Worm (Caenorhabditis elegans): Measurements from ENCODE around the gene nlp-48.
A peak's percentile ranks its signal among the peaks of the same experiment; 100 is the strongest.

Gene nlp-48

DNA sequence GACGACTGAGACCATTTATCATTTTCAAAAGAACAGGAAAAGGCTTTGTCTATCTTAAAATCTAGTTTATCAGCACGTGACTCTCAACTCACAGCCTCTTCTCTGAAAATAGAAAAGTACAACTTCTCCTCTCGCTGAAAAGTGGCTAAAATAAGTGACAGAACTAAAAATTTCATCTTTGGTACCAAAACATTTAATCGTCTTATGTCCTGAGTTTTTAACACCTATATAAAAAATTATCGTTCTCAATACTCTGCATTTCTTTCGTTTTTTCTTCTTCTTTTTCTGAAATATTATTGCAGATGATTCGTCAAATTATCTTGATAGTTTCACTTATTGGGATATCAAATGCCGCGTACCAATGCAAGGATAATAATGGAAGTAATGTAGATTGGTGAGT, 34.0 kb downstream of the nlp-48 start, which contains the start of gene crn-6:
TSS of gene crn-6 (plus strand) at position 301 of the 400 bp plus-strand sequence.
- TF ChIP-seq F26F4.8 (GFP tag; conservative IDR thresholded peaks at IDR 0.05) = no peak

- peak in 1 of 2 experiments; percentile 83 for TF ChIP-seq unc-62 (GFP tag; optimal IDR thresholded peaks at IDR 0.05 in 1 of 2)
- TF ChIP-seq unc-62 (tag; optimal IDR thresholded peaks at IDR 0.05) = no peak
- TF ChIP-seq hlh-30 (tag; optimal IDR thresholded peaks at IDR 0.05; ENCODE audit: insufficient read depth) = no peak
- no peak for TF ChIP-seq nhr-10 (tag; optimal IDR thresholded peaks at IDR 0.05)
- no peak for TF ChIP-seq nhr-76 (tag; optimal IDR thresholded peaks at IDR 0.05)
- TF ChIP-seq set-16 (GFP tag; IDR thresholded peaks at IDR 0.05) = no peak
- no peak for TF ChIP-seq F37D6.2 (tag; optimal IDR thresholded peaks at IDR 0.05)
- peak; percentile 29; the same call in 1 of the 2 replicates for TF ChIP-seq dmd-6 (GFP tag; IDR thresholded peaks at IDR 0.05)
- no peak for TF ChIP-seq daf-16 (GFP tag; optimal IDR thresholded peaks at IDR 0.05)
- TF ChIP-seq daf-16 (tag; optimal IDR thresholded peaks at IDR 0.05) = no peak
- TF ChIP-seq daf-8 (GFP tag; IDR thresholded peaks at IDR 0.05) = no peak
- no peak for TF ChIP-seq dmd-9 (GFP tag; IDR thresholded peaks at IDR 0.05)
- TF ChIP-seq attf-4 (tag; optimal IDR thresholded peaks at IDR 0.05) = no peak
- no peak for TF ChIP-seq jun-1 (tag; optimal IDR thresholded peaks at IDR 0.05)
- TF ChIP-seq tra-1 (GFP tag; IDR thresholded peaks at IDR 0.05) = no peak
- TF ChIP-seq snpc-4 (tag; optimal IDR thresholded peaks at IDR 0.05) = no peak
- TF ChIP-seq tag-97 (GFP tag; IDR thresholded peaks at IDR 0.05) = no peak
- no peak for TF ChIP-seq ces-1 (GFP tag; optimal IDR thresholded peaks at IDR 0.05)
- no peak for TF ChIP-seq ceh-20 (GFP tag; IDR thresholded peaks at IDR 0.05)
- TF ChIP-seq nhr-28 (tag; optimal IDR thresholded peaks at IDR 0.05) = peak; percentile 65
- TF ChIP-seq lir-3 (tag; optimal IDR thresholded peaks at IDR 0.05) = no peak
- no peak for TF ChIP-seq aha-1 (tag)
These were observed 34.6 kb downstream of the nlp-48 start for ce11 chrIII:9366376-9366775.

DNA sequence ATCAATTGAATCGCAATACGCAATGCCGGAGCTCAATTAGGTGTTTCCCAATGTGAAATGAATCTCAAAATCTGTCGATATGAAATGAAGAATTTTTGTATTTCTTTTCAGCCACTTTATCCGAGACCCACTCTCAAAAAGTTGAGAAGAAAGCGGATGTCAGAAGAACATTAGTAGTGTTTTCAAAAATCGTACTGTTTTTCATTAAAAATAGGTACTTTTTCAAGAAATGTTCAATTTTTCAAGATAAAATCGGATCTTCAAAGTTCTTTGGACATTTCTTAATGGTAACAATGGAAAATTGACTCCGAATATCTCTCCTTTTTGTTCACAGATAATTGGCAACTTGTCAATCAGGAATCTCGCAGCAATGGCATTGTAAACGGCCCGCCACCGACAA, 39.7 kb downstream of the nlp-48 start, which contains the start of gene flp-25:
TSS of gene flp-25 (plus strand) at position 301 of the 400 bp plus-strand sequence.
- peak; percentile 80 for TF ChIP-seq aha-1 (tag)
- TF ChIP-seq nhr-76 (tag; optimal IDR thresholded peaks at IDR 0.05) = no peak

DNA sequence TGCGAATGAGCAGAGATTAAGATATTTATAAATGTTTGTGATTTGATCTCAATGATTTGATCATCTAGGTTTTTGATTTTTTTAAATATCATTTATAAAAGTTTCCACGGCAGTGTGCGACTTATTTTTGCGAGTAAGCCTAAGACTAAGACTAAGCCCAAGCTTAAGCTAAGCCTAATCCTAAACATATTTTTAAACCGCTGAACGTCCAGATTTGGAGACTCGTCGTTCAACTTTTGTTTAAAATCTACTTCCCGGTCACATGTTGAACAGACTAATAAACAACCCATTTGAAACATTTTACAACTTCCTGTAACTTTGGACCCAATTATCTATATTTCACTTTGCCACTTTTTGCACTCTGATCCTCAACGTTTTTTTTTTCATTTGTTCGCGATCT, 41.9 kb downstream of the nlp-48 start, which contains the start of gene K04H4.5:
TSS of gene K04H4.5 (plus strand) at position 301 of the 400 bp plus-strand sequence.
- TF ChIP-seq unc-62 (GFP tag; optimal IDR thresholded peaks at IDR 0.05 in 1 of 2) (no peak), unc-62 (tag; optimal IDR thresholded peaks at IDR 0.05) (no peak), lin-15B (tag; optimal IDR thresholded peaks at IDR 0.05) (no peak), egl-43 (GFP tag; IDR thresholded peaks at IDR 0.05) (no peak), hlh-30 (tag; optimal IDR thresholded peaks at IDR 0.05; ENCODE audit: insufficient read depth) (no peak), ztf-7 (tag; optimal IDR thresholded peaks at IDR 0.05) (no peak), dpl-1 (GFP tag; optimal IDR thresholded peaks at IDR 0.05) (no peak), tra-1 (GFP tag; IDR thresholded peaks at IDR 0.05) (no peak), Y105C5A.15 (GFP tag; IDR thresholded peaks at IDR 0.05) (no peak), daf-12 (tag; optimal IDR thresholded peaks at IDR 0.05) (no peak), pha-4 (GFP tag; IDR thresholded peaks at IDR 0.05) (no peak), pha-4 (tag; optimal IDR thresholded peaks at IDR 0.05) (no peak), arid-1 (GFP tag; conservative IDR thresholded peaks at IDR 0.05) (no peak), daf-16 (GFP tag; optimal IDR thresholded peaks at IDR 0.05) (no peak), daf-16 (tag; optimal IDR thresholded peaks at IDR 0.05) (no peak), snpc-1.2 (GFP tag; IDR thresholded peaks at IDR 0.05) (no peak), jun-1 (tag; optimal IDR thresholded peaks at IDR 0.05) (no peak), F44E2.7 (GFP tag; IDR thresholded peaks at IDR 0.05) (no peak), nhr-48 (tag; optimal IDR thresholded peaks at IDR 0.05) (no peak)

DNA sequence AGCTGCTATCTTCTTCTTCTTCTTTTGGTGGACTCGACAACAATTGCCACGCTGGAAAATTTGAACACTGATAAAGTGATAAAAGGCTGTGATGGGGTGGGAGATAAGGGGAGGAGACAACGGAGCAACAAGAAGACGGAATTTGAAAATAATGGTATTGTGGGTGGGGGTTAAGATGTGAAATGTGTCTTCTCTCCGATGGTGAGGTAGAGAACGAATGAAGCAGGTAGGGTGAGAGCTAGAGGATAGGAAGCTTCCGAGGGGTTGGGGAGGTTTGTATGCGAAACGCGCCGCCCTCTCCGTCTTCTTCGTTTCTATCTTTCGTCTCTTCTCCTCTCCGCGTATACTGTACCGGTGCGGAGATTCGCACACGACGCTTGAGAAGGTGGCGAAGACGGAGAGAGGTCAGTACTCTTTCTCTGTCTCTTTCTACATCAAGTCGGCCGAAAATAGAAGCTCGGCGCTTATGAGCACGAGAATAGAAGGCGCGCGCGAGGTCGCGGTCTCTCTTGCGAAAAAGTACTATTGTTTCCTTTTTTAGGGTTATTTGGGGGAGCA, 45.4 kb downstream of the nlp-48 start, which contains the start of gene chtb-1:
TSS of gene chtb-1 (minus strand) at position 51 of the 558 bp plus-strand sequence.
- TF ChIP-seq set-16 (GFP tag; IDR thresholded peaks at IDR 0.05) (peak; percentile 52), ceh-82 (tag; optimal IDR thresholded peaks at IDR 0.05) (no peak)

Measured in whole organism, L4 larva.